Fruit fly (Drosophila melanogaster): Measurements from ENCODE around the gene Gr22a.

The Gr22a gene

DNA sequence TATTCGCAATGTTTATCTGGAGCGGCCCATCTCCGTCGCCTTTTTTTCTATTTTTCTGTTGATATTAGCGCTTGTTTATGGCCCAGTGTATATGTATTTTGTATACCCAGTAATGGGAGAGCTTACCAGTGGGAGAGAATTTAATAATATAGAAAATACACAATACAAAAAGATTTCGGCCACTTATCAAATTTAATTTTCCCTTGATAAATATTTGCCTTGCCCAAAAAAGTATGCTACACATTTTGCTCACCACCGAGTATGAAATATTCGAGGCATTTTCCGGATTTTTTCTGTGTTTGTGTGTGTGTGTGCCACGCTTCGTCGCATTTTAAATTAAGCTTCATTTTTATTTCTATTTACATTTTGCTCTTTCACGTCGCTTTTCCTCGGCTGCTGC is 44.3 kb upstream of the Gr22a start (continued):
- no peak for TF ChIP-seq CG12769 (tag; optimal IDR thresholded peaks at IDR 0.05)
- no peak for TF ChIP-seq gsb-n (tag; optimal IDR thresholded peaks at IDR 0.05)
- peak; percentile 22 for TF ChIP-seq Sox102F (GFP tag; optimal IDR thresholded peaks at IDR 0.05)
- TF ChIP-seq dimm (GFP tag; IDR thresholded peaks at IDR 0.05): no peak
- peak; percentile 29 for TF ChIP-seq CG18599 (GFP tag; optimal IDR thresholded peaks at IDR 0.05)
- TF ChIP-seq gsb (GFP tag; IDR thresholded peaks at IDR 0.05): no peak
- peak; percentile 12 for TF ChIP-seq gem (tag; optimal IDR thresholded peaks at IDR 0.05)
- TF ChIP-seq hkb (optimal IDR thresholded peaks at IDR 0.05): no peak
- 0 out of 2 replicates have a peak, but pooled peaks have one; percentile 12 for TF ChIP-seq hkb (GFP tag; IDR thresholded peaks at IDR 0.05)
- TF ChIP-seq CG17186 (GFP tag; optimal IDR thresholded peaks at IDR 0.05): no peak
- TF ChIP-seq lola (GFP tag; optimal IDR thresholded peaks at IDR 0.05): no peak
- no peak for TF ChIP-seq pzg (GFP tag; optimal IDR thresholded peaks at IDR 0.05)
- no peak for TF ChIP-seq Gsc (GFP tag; IDR thresholded peaks at IDR 0.05)
- peak; percentile 32 for TF ChIP-seq D19B (GFP tag; optimal IDR thresholded peaks at IDR 0.05)
- TF ChIP-seq en (GFP tag; optimal IDR thresholded peaks at IDR 0.05): no peak
- TF ChIP-seq Ptx1 (GFP tag; IDR thresholded peaks at IDR 0.05): 0 out of 2 replicates have a peak, but pooled peaks have one; percentile 10
- no peak for TF ChIP-seq NFAT (GFP tag; IDR thresholded peaks at IDR 0.05)
- TF ChIP-seq ato (GFP tag; IDR thresholded peaks at IDR 0.05; ENCODE audit: partially characterized antibody): no peak
- TF ChIP-seq shn (GFP tag; optimal IDR thresholded peaks at IDR 0.05): no peak
- no peak for TF ChIP-seq CG3163 (GFP tag; optimal IDR thresholded peaks at IDR 0.05)
- TF ChIP-seq kay (GFP tag; optimal IDR thresholded peaks at IDR 0.05): no peak
- TF ChIP-seq btn (GFP tag; optimal IDR thresholded peaks at IDR 0.05): no peak
- no peak for TF ChIP-seq CG4854 (GFP tag; optimal IDR thresholded peaks at IDR 0.05)
- TF ChIP-seq ERR (GFP tag; optimal IDR thresholded peaks at IDR 0.05): no peak
- TF ChIP-seq CG12236 (GFP tag; optimal IDR thresholded peaks at IDR 0.05): no peak
- TF ChIP-seq hth (optimal IDR thresholded peaks at IDR 0.05): no peak
- TF ChIP-seq dmrt99B (tag; optimal IDR thresholded peaks at IDR 0.05): peak; percentile 0
- TF ChIP-seq croc (GFP tag; conservative IDR thresholded peaks at IDR 0.05): no peak
- TF ChIP-seq jing (GFP tag; optimal IDR thresholded peaks at IDR 0.05): no peak
- no peak for TF ChIP-seq Side (GFP tag; optimal IDR thresholded peaks at IDR 0.05)
- peak; percentile 29; the same call in 1 of the 2 replicates for TF ChIP-seq lmd (GFP tag; IDR thresholded peaks at IDR 0.05)
- TF ChIP-seq slbo (GFP tag; IDR thresholded peaks at IDR 0.05): peak; percentile 51
- TF ChIP-seq NfI (GFP tag; optimal IDR thresholded peaks at IDR 0.05): no peak
- TF ChIP-seq HLH4C (GFP tag; IDR thresholded peaks at IDR 0.05; ENCODE audit: partially characterized antibody): no peak
- no peak for TF ChIP-seq D19A (tag; optimal IDR thresholded peaks at IDR 0.05)
- TF ChIP-seq CG9876 (GFP tag; optimal IDR thresholded peaks at IDR 0.05): no peak
- TF ChIP-seq CG8924 (tag; optimal IDR thresholded peaks at IDR 0.05): no peak
- peak; percentile 32 for TF ChIP-seq CG11504 (tag; optimal IDR thresholded peaks at IDR 0.05)
- TF ChIP-seq CG17612 (GFP tag; IDR thresholded peaks at IDR 0.05): no peak
- TF ChIP-seq CG2199 (GFP tag; IDR thresholded peaks at IDR 0.05): no peak
- no peak for TF ChIP-seq Trl (optimal IDR thresholded peaks at IDR 0.05)
- no peak for TF ChIP-seq Trl (GFP tag; optimal IDR thresholded peaks at IDR 0.05)
- TF ChIP-seq CG10431 (GFP tag; optimal IDR thresholded peaks at IDR 0.05): no peak
- no peak for TF ChIP-seq Eip74EF (GFP tag; optimal IDR thresholded peaks at IDR 0.05)
- no peak for TF ChIP-seq CG1832 (GFP tag; optimal IDR thresholded peaks at IDR 0.05)
- no peak for TF ChIP-seq CG1792 (GFP tag; optimal IDR thresholded peaks at IDR 0.05)
- TF ChIP-seq CG2712 (tag; optimal IDR thresholded peaks at IDR 0.05): no peak
- no peak for TF ChIP-seq CG10321 (GFP tag; IDR thresholded peaks at IDR 0.05)
- no peak for TF ChIP-seq CG34422 (GFP tag; IDR thresholded peaks at IDR 0.05)
- no peak for TF ChIP-seq ems (GFP tag; optimal IDR thresholded peaks at IDR 0.05)
- no peak for TF ChIP-seq CG14050 (GFP tag; IDR thresholded peaks at IDR 0.05)
- no peak for TF ChIP-seq Hsf (GFP tag; optimal IDR thresholded peaks at IDR 0.05)
- no peak for TF ChIP-seq CG12299 (tag; optimal IDR thresholded peaks at IDR 0.05)

Data from whole organism, embryonic.